Worm (Caenorhabditis elegans) whole organism, L2 larva: Measurements from ENCODE around the gene sri-39.
"Not testable (repeated sequence)": the region's sequence is repeated elsewhere in the genome, so short reads cannot be mapped to it uniquely, and the experiment has no call there.

Experiments used
- F13H6.1 ChIP-seq: sonication (generic microtip); optimal IDR thresholded peaks from 2 replicates; lab custom pipeline; 2016; ENCODE audit warnings: missing genetic modification characterization, missing compliant biosample characterization
- R02D3.7 ChIP-seq: fragments of 150-350 bp; optimal IDR thresholded peaks from 2 replicates; lab custom pipeline; 2014; ENCODE audit warnings: missing biosample characterization, missing genetic modification characterization
- ZK546.5 ChIP-seq: sonication (generic microtip); optimal IDR thresholded peaks from 2 replicates; lab custom pipeline; 2017; ENCODE audit warnings: missing biosample characterization, missing genetic modification characterization
- alr-1 ChIP-seq: fragments of 150-350 bp; optimal IDR thresholded peaks from 2 replicates; lab custom pipeline; 2014; ENCODE audit warnings: missing biosample characterization, missing genetic modification characterization
- aly-2 ChIP-seq: fragments of 150-350 bp; optimal IDR thresholded peaks from 2 replicates; lab custom pipeline; 2014; ENCODE audit warnings: missing biosample characterization, missing genetic modification characterization
- ama-1 ChIP-seq: fragments of 150-350 bp; optimal IDR thresholded peaks from 2 replicates; lab custom pipeline; 2018; ENCODE audit warnings: inconsistent platforms
- crh-2 ChIP-seq: sonication (generic microtip); optimal IDR thresholded peaks from 2 replicates; lab custom pipeline; 2017; ENCODE audit warnings: missing biosample characterization, missing genetic modification characterization
- dmd-4 ChIP-seq: sonication (generic microtip); optimal IDR thresholded peaks from 2 replicates; lab custom pipeline; 2017; ENCODE audit warnings: missing biosample characterization, missing genetic modification characterization
- elt-1 ChIP-seq: fragments of 150-350 bp; optimal IDR thresholded peaks from 2 replicates; lab custom pipeline; 2014; ENCODE audit warnings: missing biosample characterization, missing genetic modification characterization
- elt-3 ChIP-seq: sonication (generic microtip); optimal IDR thresholded peaks from 2 replicates; lab custom pipeline; 2017; ENCODE audit warnings: missing biosample characterization, missing genetic modification characterization
- fos-1 ChIP-seq: fragments of 150-350 bp; optimal IDR thresholded peaks from 2 replicates; lab custom pipeline; 2014; ENCODE audit warnings: missing biosample characterization, missing genetic modification characterization
- gmeb-1 ChIP-seq: fragments of 150-350 bp; optimal IDR thresholded peaks from 2 replicates; lab custom pipeline; 2014; ENCODE audit warnings: missing biosample characterization, missing genetic modification characterization
- lin-11 ChIP-seq: fragments of 150-350 bp; sonication (generic microtip); optimal IDR thresholded peaks from 2 replicates; lab custom pipeline; 2014; ENCODE audit warnings: missing biosample characterization, missing genetic modification characterization, inconsistent platforms, mixed read lengths
- lin-13 ChIP-seq: fragments of 150-350 bp; optimal IDR thresholded peaks from 2 replicates; lab custom pipeline; 2014; ENCODE audit warnings: missing biosample characterization, missing genetic modification reagents, missing genetic modification characterization
- lin-39 ChIP-seq: fragments of 150-350 bp; optimal IDR thresholded peaks from 2 replicates; lab custom pipeline; 2014; ENCODE audit warnings: missing biosample characterization, missing genetic modification reagents, missing genetic modification characterization
- lsy-2 ChIP-seq, 2 experiments: fragments of 150-350 bp in 1 of 2; sonication (generic microtip) in 1 of 2; optimal IDR thresholded peaks; 2 replicates each; lab custom pipeline; 2014 to 2017; ENCODE audit warnings: missing biosample characterization in 2 of 2, missing genetic modification characterization in 2 of 2
- mab-5 ChIP-seq: fragments of 150-350 bp; optimal IDR thresholded peaks from 2 replicates; lab custom pipeline; 2014; ENCODE audit warnings: missing biosample characterization, missing genetic modification characterization
- mbf-1 ChIP-seq: sonication (generic microtip); optimal IDR thresholded peaks from 2 replicates; lab custom pipeline; 2017; ENCODE audit warnings: missing biosample characterization, missing genetic modification characterization
- mdl-1 ChIP-seq, 2 experiments: fragments of 150-350 bp in 1 of 2; sonication (generic microtip) in 1 of 2; optimal IDR thresholded peaks; 2 replicates each; lab custom pipeline; 2017; ENCODE audit warnings: missing biosample characterization in 2 of 2, missing genetic modification characterization in 2 of 2
- nhr-21 ChIP-seq: fragments of 150-350 bp; optimal IDR thresholded peaks from 2 replicates; lab custom pipeline; 2014; ENCODE audit warnings: missing biosample characterization, missing genetic modification characterization
- nhr-23 ChIP-seq: fragments of 150-350 bp; optimal IDR thresholded peaks from 2 replicates; lab custom pipeline; 2014; ENCODE audit warnings: missing biosample characterization, missing genetic modification reagents, missing genetic modification characterization
- nhr-25 ChIP-seq: fragments of 150-350 bp; sonication (generic microtip); optimal IDR thresholded peaks from 3 replicates; lab custom pipeline; 2014; ENCODE audit warnings: missing biosample characterization, missing genetic modification characterization
- nhr-6 ChIP-seq: fragments of 150-350 bp; optimal IDR thresholded peaks from 2 replicates; lab custom pipeline; 2014; ENCODE audit warnings: missing biosample characterization, missing genetic modification characterization
- nhr-77 ChIP-seq: fragments of 150-350 bp; optimal IDR thresholded peaks from 2 replicates; lab custom pipeline; 2014; ENCODE audit warnings: missing biosample characterization, missing genetic modification characterization
- peb-1 ChIP-seq: fragments of 150-350 bp; optimal IDR thresholded peaks from 2 replicates; lab custom pipeline; 2014; ENCODE audit warnings: missing biosample characterization, missing genetic modification characterization
- sem-4 ChIP-seq: fragments of 150-350 bp; optimal IDR thresholded peaks from 2 replicates; lab custom pipeline; 2014; ENCODE audit warnings: missing biosample characterization, missing genetic modification reagents, missing genetic modification characterization
- skn-1 ChIP-seq: sonication (generic microtip); optimal IDR thresholded peaks from 2 replicates; lab custom pipeline; 2017; ENCODE audit warnings: missing biosample characterization, missing genetic modification characterization
- sma-3 ChIP-seq: sonication (generic microtip); optimal IDR thresholded peaks from 2 replicates; lab custom pipeline; 2016; ENCODE audit warnings: missing genetic modification reagents, missing genetic modification characterization, missing compliant biosample characterization
- sma-9 ChIP-seq, 2 experiments: fragments of 150-350 bp in 1 of 2; sonication (generic microtip) in 1 of 2; optimal IDR thresholded peaks; 2 replicates each; lab custom pipeline; 2014 to 2016; ENCODE audit warnings: missing genetic modification characterization in 2 of 2, mild to moderate bottlenecking in 1 of 2, missing biosample characterization in 1 of 2, missing compliant biosample characterization in 1 of 2, missing genetic modification reagents in 1 of 2, moderate library complexity in 1 of 2
- snpc-4 ChIP-seq: fragments of 150-350 bp; optimal IDR thresholded peaks from 2 replicates; lab custom pipeline; 2014; ENCODE audit warnings: missing biosample characterization, missing genetic modification characterization
- unc-55 ChIP-seq: fragments of 150-350 bp; sonication (generic microtip); optimal IDR thresholded peaks from 3 replicates; lab custom pipeline; 2014; ENCODE audit warnings: missing biosample characterization, missing genetic modification reagents, missing genetic modification characterization
- zag-1 ChIP-seq: fragments of 150-350 bp; optimal IDR thresholded peaks from 2 replicates; lab custom pipeline; 2014; ENCODE audit warnings: missing biosample characterization, missing genetic modification characterization
- ztf-1 ChIP-seq: fragments of 200-800 bp; sonication (Bioruptor generic); conservative IDR thresholded peaks from 2 replicates; pipeline ENCODE4 v1.3.6; 2022; ENCODE audit warnings: missing genetic modification characterization, missing compliant biosample characterization
- ztf-11 ChIP-seq: sonication (generic microtip); optimal IDR thresholded peaks from 2 replicates; lab custom pipeline; 2017; ENCODE audit warnings: missing biosample characterization, missing genetic modification characterization
- ztf-4 ChIP-seq: fragments of 150-350 bp; optimal IDR thresholded peaks from 2 replicates; lab custom pipeline; 2014; ENCODE audit warnings: missing biosample characterization, missing genetic modification characterization

The sri-39 gene

DNA sequence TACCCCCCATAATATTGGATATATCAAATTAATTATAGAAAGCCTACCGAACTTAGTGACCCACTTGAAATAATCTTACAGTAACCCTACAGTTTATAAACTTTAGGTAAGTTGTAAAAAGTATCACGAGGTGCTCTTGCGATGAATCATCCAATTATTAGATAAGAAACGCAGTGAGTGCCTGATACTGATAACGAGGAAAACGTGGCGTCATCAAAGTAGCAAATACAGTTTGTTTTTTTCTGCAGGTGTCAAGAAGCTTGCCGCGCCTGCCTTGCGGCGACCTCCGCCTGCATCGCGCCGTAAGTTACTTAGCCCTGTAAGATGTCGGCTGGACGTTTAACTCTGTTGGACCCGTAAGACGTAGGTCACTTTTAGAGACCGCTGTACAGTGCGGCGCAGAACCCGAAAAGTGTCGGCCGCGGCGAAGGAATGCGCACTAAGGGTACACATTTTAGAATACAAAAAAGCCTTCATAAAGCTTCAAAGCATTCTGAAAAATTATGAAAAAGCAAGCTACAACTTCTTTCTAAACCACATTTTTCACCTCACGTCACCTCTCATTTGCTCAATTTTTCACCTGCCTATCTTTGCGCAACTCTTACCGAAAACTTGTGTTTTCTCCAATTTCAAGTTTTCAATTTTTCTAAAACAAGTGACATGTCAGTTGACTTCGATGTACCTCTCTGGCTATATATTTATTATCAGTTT, 23.1 kb downstream of the sri-39 start, which contains the start of gene sri-38:
Gene sri-38, plus strand, starts transcription at position 661 of the 711 bp plus-strand sequence.
- TF ChIP-seq ZK546.5 (no peak), fos-1 (peak; percentile 95), crh-2 (tag; lab: Kevin White, UChicago) (peak; percentile 49)
- TF ChIP-seq, all 48 proteins: peak for 2

DNA sequence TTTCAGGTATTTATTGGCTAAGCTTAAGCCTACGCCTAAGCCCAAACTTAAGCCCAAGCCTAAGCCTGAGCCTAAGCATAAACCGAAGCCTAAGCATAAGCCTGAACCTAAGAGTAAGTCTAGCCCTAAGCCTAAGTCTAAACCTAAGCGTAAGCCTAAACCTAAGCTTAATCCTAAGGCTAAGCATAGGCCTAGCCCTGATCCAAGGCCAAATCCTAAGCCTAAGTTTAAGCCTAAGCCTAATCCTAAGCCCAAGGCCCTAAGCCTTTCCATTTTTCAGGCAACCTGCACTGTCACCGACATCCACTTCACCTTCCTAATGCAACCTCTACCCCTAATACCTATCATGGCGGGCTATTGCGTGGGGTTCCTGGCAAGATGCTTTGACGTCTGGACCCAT, 23.7 kb downstream of the sri-39 start:
- TF ChIP-seq unc-55 (GFP tag; lab: Kevin White, UChicago) = no peak
- TF ChIP-seq R02D3.7 (tag; lab: Kevin White, UChicago) = no peak
- no peak for TF ChIP-seq lsy-2 (tag; optimal IDR thresholded peaks at IDR 0.05; lab: Kevin White, UChicago)
- TF ChIP-seq elt-1 = no peak
- no peak for TF ChIP-seq crh-2 (tag; lab: Kevin White, UChicago)
- TF ChIP-seq nhr-23 = no peak
- TF ChIP-seq ztf-4 (tag; lab: Kevin White, UChicago) = no peak
- no peak for TF ChIP-seq nhr-21 (tag; lab: Kevin White, UChicago)
- TF ChIP-seq alr-1 (tag; lab: Kevin White, UChicago) = no peak
- no peak for TF ChIP-seq mab-5 (tag; lab: Kevin White, UChicago)
- TF ChIP-seq gmeb-1 = no peak
- no peak for TF ChIP-seq sma-3 (GFP tag; lab: Kevin White, UChicago)
- no peak for TF ChIP-seq fos-1
- no peak for TF ChIP-seq ztf-11 (tag; lab: Kevin White, UChicago)
- TF ChIP-seq sem-4 (tag; lab: Kevin White, UChicago) = no peak
- no peak for TF ChIP-seq aly-2 (tag; lab: Kevin White, UChicago)
- TF ChIP-seq elt-3 (tag; lab: Kevin White, UChicago) = no peak
- no peak for TF ChIP-seq F13H6.1
- no peak for TF ChIP-seq mbf-1 (tag; lab: Kevin White, UChicago)
- TF ChIP-seq, all 48 proteins: peak for 0

ce11 chrII:2612278-2612677, 25.0 kb downstream of the sri-39 start, which contains the start of gene D2062.13:
Gene D2062.13 (plus strand): TSS chrII:2612578.
- TF ChIP-seq zag-1, nhr-25, sem-4 (tag; lab: Kevin White, UChicago): not testable (repeated sequence)
- TF ChIP-seq, all 48 proteins: peak for 0; not testable (repeated sequence) for 48

- TF ChIP-seq lsy-2 (tag; optimal IDR thresholded peaks at IDR 0.05; lab: Kevin White, UChicago); ZK546.5; peb-1 (tag; lab: Kevin White, UChicago): not testable (repeated sequence)
These were observed 29.3 kb downstream of the sri-39 start, which contains the start of gene msrp-5 for ce11 chrII:2616634-2617033. Gene msrp-5 (plus strand): TSS chrII:2616934.

ce11 chrII:2619148-2619547, 31.8 kb downstream of the sri-39 start, which contains the start of gene msrp-6:
Gene msrp-6 (plus strand): TSS chrII:2619448.
- not testable (repeated sequence) for TF ChIP-seq lin-13; dmd-4 (tag; lab: Kevin White, UChicago); skn-1 (tag; lab: Kevin White, UChicago)

DNA sequence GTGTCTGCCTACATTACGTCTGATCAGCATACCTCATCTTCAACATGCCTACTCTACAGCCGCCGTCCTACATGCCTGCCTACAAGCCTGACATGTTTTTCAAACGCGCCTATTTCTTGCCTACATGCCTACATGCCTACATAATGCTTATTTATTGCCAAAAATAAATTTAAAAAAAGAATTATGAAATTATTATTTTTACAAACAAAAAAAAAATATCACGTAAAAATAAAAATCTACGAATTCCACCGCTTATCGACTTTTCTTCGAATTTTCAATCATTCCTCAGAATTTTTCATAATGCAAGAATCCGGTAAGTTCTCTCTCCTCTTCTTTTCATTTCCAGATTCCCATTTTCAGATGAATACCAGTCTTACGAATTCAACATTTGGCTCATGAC, 35.2 kb downstream of the sri-39 start, which contains the start of gene D2062.5:
Gene D2062.5, plus strand, starts transcription at position 301 of the 400 bp plus-strand sequence.
- TF ChIP-seq ztf-1 (GFP tag; lab: Robert Waterston, UW) (no peak), unc-55 (GFP tag; lab: Kevin White, UChicago) (no peak), R02D3.7 (tag; lab: Kevin White, UChicago) (no peak), snpc-4 (tag; lab: Kevin White, UChicago) (no peak), mdl-1 (tag; optimal IDR thresholded peaks at IDR 0.05; lab: Kevin White, UChicago) (no peak), sma-9 (GFP tag; optimal IDR thresholded peaks at IDR 0.05; lab: Kevin White, UChicago) (no peak), sma-9 (tag; optimal IDR thresholded peaks at IDR 0.05; lab: Kevin White, UChicago) (no peak), sma-3 (GFP tag; lab: Kevin White, UChicago) (no peak), nhr-21 (tag; lab: Kevin White, UChicago) (no peak), lin-11 (tag; lab: Kevin White, UChicago) (no peak), ama-1 (lab: Kevin White, UChicago) (no peak), elt-3 (tag; lab: Kevin White, UChicago) (no peak), nhr-6 (tag; lab: Kevin White, UChicago) (no peak), ZK546.5 (no peak), nhr-77 (tag; lab: Kevin White, UChicago) (no peak), lin-39 (tag; lab: Kevin White, UChicago) (no peak), fos-1 (no peak), mab-5 (tag; lab: Kevin White, UChicago) (no peak)
